Worm (Caenorhabditis elegans) whole organism, L4/young adult: ENCODE results near the gene fbxa-106.

ENCODE experiments used
- W03F9.2 ChIP-seq: fragments of 150-350 bp; optimal IDR thresholded peaks from 2 replicates; lab custom pipeline; 2014; ENCODE audit warnings: missing biosample characterization, missing genetic modification characterization
- him-1 ChIP-seq: sonication (generic microtip); optimal IDR thresholded peaks from 2 replicates; lab custom pipeline; 2016; ENCODE audit warnings: missing genotype, missing genetic modification reagents, missing genetic modification characterization, missing compliant biosample characterization

- TF ChIP-seq W03F9.2 (tag; lab: Kevin White, UChicago): no peak
- TF ChIP-seq him-1 (tag; lab: Kevin White, UChicago): no peak
These were observed 46.0 kb upstream of the fbxa-106 start, which contains the start of gene Y37H2A.12 for ce11 chrV:18131049-18131448.
